Fruit fly (Drosophila melanogaster): ENCODE results near the gene CG42523.

Gene CG42523

dm6 chr2L:4811491-4812058 lies 48.9 kb downstream of the CG42523 start (continued):
- TF ChIP-seq CG7357 (GFP tag; IDR thresholded peaks at IDR 0.05) (no peak), Bteb2 (GFP tag; optimal IDR thresholded peaks at IDR 0.05) (no peak), Atf-2 (GFP tag; optimal IDR thresholded peaks at IDR 0.05) (no peak), Atf3 (GFP tag; optimal IDR thresholded peaks at IDR 0.05) (no peak), CG1024 (GFP tag; IDR thresholded peaks at IDR 0.05) (no peak), Dad (GFP tag; optimal IDR thresholded peaks at IDR 0.05) (no peak), CG18262 (tag; optimal IDR thresholded peaks at IDR 0.05) (peak; percentile 10), CG12299 (tag; optimal IDR thresholded peaks at IDR 0.05) (peak; percentile 4), CG9215 (GFP tag; IDR thresholded peaks at IDR 0.05) (no peak), CG8359 (GFP tag; optimal IDR thresholded peaks at IDR 0.05; ENCODE audit: borderline replicate concordance) (no peak), NFAT (GFP tag; IDR thresholded peaks at IDR 0.05) (peak; percentile 32; the same call in 1 of the 2 replicates), crp (GFP tag; optimal IDR thresholded peaks at IDR 0.05) (no peak), CG9609 (GFP tag; optimal IDR thresholded peaks at IDR 0.05) (no peak), klu (GFP tag; IDR thresholded peaks at IDR 0.05) (no peak), Ravus (GFP tag; IDR thresholded peaks at IDR 0.05) (no peak), CG34224 (GFP tag; IDR thresholded peaks at IDR 0.05; ENCODE audit: partially characterized antibody) (peak; percentile 80), CG34422 (GFP tag; IDR thresholded peaks at IDR 0.05) (peak; percentile 46; the same call in 1 of the 3 replicates), CG15601 (tag; optimal IDR thresholded peaks at IDR 0.05) (no peak), Lim3 (GFP tag; IDR thresholded peaks at IDR 0.05) (no peak), CG11247 (GFP tag; IDR thresholded peaks at IDR 0.05) (no peak), Hsf (GFP tag; optimal IDR thresholded peaks at IDR 0.05) (no peak), CG15479 (GFP tag; optimal IDR thresholded peaks at IDR 0.05) (no peak), Opbp (GFP tag; IDR thresholded peaks at IDR 0.05; ENCODE audit: partially characterized antibody) (peak; percentile 82), CG10979 (tag; optimal IDR thresholded peaks at IDR 0.05) (no peak), CG4282 (GFP tag; optimal IDR thresholded peaks at IDR 0.05) (no peak), CG11696 (GFP tag; IDR thresholded peaks at IDR 0.05) (0 out of 2 replicates have a peak, but pooled peaks have one; percentile 12), Fer2 (tag; optimal IDR thresholded peaks at IDR 0.05) (no peak), CG5180 (GFP tag; optimal IDR thresholded peaks at IDR 0.05) (peak; percentile 22), Mrtf (GFP tag; IDR thresholded peaks at IDR 0.05) (no peak), CG12659 (GFP tag; optimal IDR thresholded peaks at IDR 0.05) (no peak), CG13775 (GFP tag; optimal IDR thresholded peaks at IDR 0.05) (no peak), CG13123 (GFP tag; optimal IDR thresholded peaks at IDR 0.05) (no peak), CG18619 (GFP tag; optimal IDR thresholded peaks at IDR 0.05) (no peak), Awh (GFP tag; IDR thresholded peaks at IDR 0.05) (0 out of 2 replicates have a peak, but pooled peaks have one; percentile 15), salm (tag; optimal IDR thresholded peaks at IDR 0.05) (no peak), CG32772 (GFP tag; IDR thresholded peaks at IDR 0.05) (peak; percentile 71; the same call in 1 of the 2 replicates), unc-4 (GFP tag; IDR thresholded peaks at IDR 0.05; ENCODE audit: partially characterized antibody) (peak; percentile 66), jigr1 (GFP tag; IDR thresholded peaks at IDR 0.05) (no peak), dmrt11E (tag; optimal IDR thresholded peaks at IDR 0.05) (no peak), MESR4 (GFP tag; optimal IDR thresholded peaks at IDR 0.05) (no peak), CG6254 (GFP tag; optimal IDR thresholded peaks at IDR 0.05) (no peak), mirr (GFP tag; optimal IDR thresholded peaks at IDR 0.05) (peak; percentile 72), NC2β (GFP tag; optimal IDR thresholded peaks at IDR 0.05) (no peak), Vsx1 (GFP tag; optimal IDR thresholded peaks at IDR 0.05) (no peak), Doc2 (GFP tag; IDR thresholded peaks at IDR 0.05) (no peak), CG13287 (GFP tag; IDR thresholded peaks at IDR 0.05; ENCODE audit: partially characterized antibody) (peak; percentile 75), psq (GFP tag; optimal IDR thresholded peaks at IDR 0.05) (no peak), repo (GFP tag; optimal IDR thresholded peaks at IDR 0.05) (no peak), CG12769 (tag; optimal IDR thresholded peaks at IDR 0.05) (peak; percentile 99), dmrt99B (tag; optimal IDR thresholded peaks at IDR 0.05) (no peak)

Data from whole organism, embryonic.